Worm (Caenorhabditis elegans) whole organism, late embryonic: ENCODE results near the gene ver-4.

Experiments used
- K02D7.2 ChIP-seq: sonication (generic microtip); optimal IDR thresholded peaks from 2 replicates; lab custom pipeline; 2017; ENCODE audit warnings: mild to moderate bottlenecking, missing genetic modification characterization, missing compliant biosample characterization
- ahr-1 ChIP-seq: sonication (generic microtip); optimal IDR thresholded peaks from 2 replicates; lab custom pipeline; 2016; ENCODE audit warnings: missing genetic modification characterization, missing compliant biosample characterization
- ama-1 ChIP-seq: fragments of 150-350 bp; optimal IDR thresholded peaks from 2 replicates; lab custom pipeline; 2014
- ceh-24 ChIP-seq: sonication (generic microtip); optimal IDR thresholded peaks from 2 replicates; lab custom pipeline; 2016; ENCODE audit warnings: mild to moderate bottlenecking, missing genetic modification characterization, missing compliant biosample characterization
- ceh-31 ChIP-seq: sonication (generic microtip); optimal IDR thresholded peaks from 2 replicates; lab custom pipeline; 2016; ENCODE audit warnings: missing genetic modification characterization, missing compliant biosample characterization
- ceh-9 ChIP-seq: sonication (generic microtip); optimal IDR thresholded peaks from 2 replicates; lab custom pipeline; 2016; ENCODE audit warnings: mild to moderate bottlenecking, missing genetic modification characterization, inconsistent platforms, missing compliant biosample characterization
- eyg-1 ChIP-seq: sonication (generic microtip); optimal IDR thresholded peaks from 2 replicates; lab custom pipeline; 2016; ENCODE audit warnings: missing genotype, missing genetic modification characterization, missing compliant biosample characterization
- fax-1 ChIP-seq: sonication (generic microtip); optimal IDR thresholded peaks from 2 replicates; lab custom pipeline; 2016; ENCODE audit warnings: missing genotype, missing genetic modification characterization, missing compliant biosample characterization
- fkh-10 ChIP-seq: fragments of 150-350 bp; optimal IDR thresholded peaks from 2 replicates; lab custom pipeline; 2014; ENCODE audit warnings: missing biosample characterization, missing genetic modification reagents, missing genetic modification characterization
- fkh-6 ChIP-seq: sonication (generic microtip); optimal IDR thresholded peaks from 2 replicates; lab custom pipeline; 2016; ENCODE audit warnings: missing genetic modification characterization, missing compliant biosample characterization
- pha-2 ChIP-seq: sonication (generic microtip); optimal IDR thresholded peaks from 2 replicates; lab custom pipeline; 2017; ENCODE audit warnings: mild to moderate bottlenecking, missing genetic modification characterization, missing compliant biosample characterization
- pqm-1 ChIP-seq: sonication (generic microtip); optimal IDR thresholded peaks from 2 replicates; lab custom pipeline; 2016; ENCODE audit warnings: missing genetic modification characterization, missing compliant biosample characterization
- ref-2 ChIP-seq: sonication (generic microtip); optimal IDR thresholded peaks from 2 replicates; lab custom pipeline; 2016; ENCODE audit warnings: missing genetic modification characterization, missing compliant biosample characterization

ce11 chrX:11016100-11016499, 33.9 kb downstream of the ver-4 start, which contains the start of gene egl-15:
- TF ChIP-seq ama-1 (no peak), ceh-9 (tag; lab: Kevin White, UChicago) (no peak), K02D7.2 (tag; lab: Kevin White, UChicago) (no peak), eyg-1 (no peak), pha-2 (no peak), ref-2 (tag; lab: Kevin White, UChicago) (no peak), ceh-24 (tag; lab: Kevin White, UChicago) (no peak), ceh-31 (tag; lab: Kevin White, UChicago) (no peak), fax-1 (tag; lab: Kevin White, UChicago) (no peak), fkh-10 (no peak), pqm-1 (no peak), fkh-6 (tag; lab: Kevin White, UChicago) (no peak), ahr-1 (tag; lab: Kevin White, UChicago) (no peak)
